Fruit fly (Drosophila melanogaster): Measurements from ENCODE around the gene DhpD.

dm6 chr3R:4256672-4257071, 27.6 kb upstream of the DhpD start, which contains the start of gene Or82a:
- TF ChIP-seq Lpt (GFP tag; optimal IDR thresholded peaks at IDR 0.05): no peak
- no peak for TF ChIP-seq CG15336 (GFP tag; IDR thresholded peaks at IDR 0.05)
- no peak for TF ChIP-seq Met (GFP tag; optimal IDR thresholded peaks at IDR 0.05)
- TF ChIP-seq net (GFP tag; optimal IDR thresholded peaks at IDR 0.05): no peak
- TF ChIP-seq Blimp-1 (GFP tag; optimal IDR thresholded peaks at IDR 0.05): no peak
- no peak for TF ChIP-seq achi (GFP tag; optimal IDR thresholded peaks at IDR 0.05)
- no peak for TF ChIP-seq cyc (GFP tag; optimal IDR thresholded peaks at IDR 0.05)
- TF ChIP-seq CG4318 (GFP tag; optimal IDR thresholded peaks at IDR 0.05): no peak
- no peak for TF ChIP-seq CG8119 (GFP tag; IDR thresholded peaks at IDR 0.05)
- no peak for TF ChIP-seq esn (GFP tag; optimal IDR thresholded peaks at IDR 0.05)
- TF ChIP-seq eg (GFP tag; IDR thresholded peaks at IDR 0.05): no peak
- TF ChIP-seq CG6163 (GFP tag; IDR thresholded peaks at IDR 0.05): no peak
- no peak for TF ChIP-seq CG32006 (GFP tag; optimal IDR thresholded peaks at IDR 0.05)
- TF ChIP-seq Sox14 (GFP tag; optimal IDR thresholded peaks at IDR 0.05): no peak

Data from whole organism, prepupa.